Worm (Caenorhabditis elegans) whole organism, L4 larva: ENCODE measurements around the gene pas-6.

Experiments used
- R02D3.7 ChIP-seq: fragments of 150-350 bp; sonication (generic microtip); optimal IDR thresholded peaks from 3 replicates; lab custom pipeline; 2014; ENCODE audit warnings: missing biosample characterization, missing genetic modification characterization
- aly-2 ChIP-seq: sonication (generic microtip); optimal IDR thresholded peaks from 2 replicates; lab custom pipeline; 2018; ENCODE audit warnings: missing biosample characterization, missing genetic modification characterization
- ceh-82 ChIP-seq: sonication (generic microtip); optimal IDR thresholded peaks from 2 replicates; lab custom pipeline; 2017; ENCODE audit warnings: missing biosample characterization, missing genetic modification characterization
- nhr-10 ChIP-seq: fragments of 150-350 bp; optimal IDR thresholded peaks from 2 replicates; lab custom pipeline; 2014; ENCODE audit warnings: missing biosample characterization, missing genetic modification characterization
- pha-4 ChIP-seq, 2 experiments: fragments of 150-350 bp in 1 of 2; fragments of 200-800 bp in 1 of 2; sonication (Bioruptor generic) in 1 of 2; IDR thresholded peaks in 1 of 2; optimal IDR thresholded peaks in 1 of 2; 2 replicates each; pipeline versions ENCODE4 v1.3.6 to Lab custom; 2014 to 2022; ENCODE audit warnings: missing genetic modification characterization in 2 of 2, missing genetic modification reagents in 2 of 2, missing biosample characterization in 1 of 2, missing compliant biosample characterization in 1 of 2

- TF ChIP-seq pha-4 (GFP tag; IDR thresholded peaks at IDR 0.05; lab: Robert Waterston, UW) = no peak
- TF ChIP-seq pha-4 (tag; optimal IDR thresholded peaks at IDR 0.05; lab: Kevin White, UChicago) = no peak
- no peak for TF ChIP-seq aly-2
- TF ChIP-seq R02D3.7 = no peak
- no peak for TF ChIP-seq nhr-10 (tag; lab: Kevin White, UChicago)
- TF ChIP-seq ceh-82 (tag; lab: Kevin White, UChicago) = no peak
Observed at ce11 chrV:5571691-5572090, 12.5 kb downstream of the pas-6 start.
